Worm (Caenorhabditis elegans) whole organism, late embryonic: ENCODE data around the gene T25D1.2.

Experiments used
- ahr-1 ChIP-seq: sonication (generic microtip); optimal IDR thresholded peaks from 2 replicates; lab custom pipeline; 2016; ENCODE audit warnings: missing genetic modification characterization, missing compliant biosample characterization
- ama-1 ChIP-seq: fragments of 150-350 bp; optimal IDR thresholded peaks from 2 replicates; lab custom pipeline; 2014
- ceh-45 ChIP-seq: fragments of 200-800 bp; sonication (Bioruptor generic); IDR thresholded peaks from 2 replicates; pipeline ENCODE4 v1.3.6; 2022; ENCODE audit warnings: missing genetic modification reagents, missing genetic modification characterization, missing compliant biosample characterization
- ceh-48 ChIP-seq: sonication (generic microtip); optimal IDR thresholded peaks from 2 replicates; lab custom pipeline; 2016; ENCODE audit warnings: missing genetic modification characterization, inconsistent platforms, missing compliant biosample characterization
- che-1 ChIP-seq: sonication (generic microtip); optimal IDR thresholded peaks from 2 replicates; lab custom pipeline; 2016; ENCODE audit warnings: mild to moderate bottlenecking, missing genetic modification characterization, missing compliant biosample characterization
- elt-4 ChIP-seq: sonication (generic microtip); optimal IDR thresholded peaks from 2 replicates; lab custom pipeline; 2016; ENCODE audit warnings: missing genetic modification characterization, missing compliant biosample characterization
- fkh-10 ChIP-seq: fragments of 150-350 bp; optimal IDR thresholded peaks from 2 replicates; lab custom pipeline; 2014; ENCODE audit warnings: missing biosample characterization, missing genetic modification reagents, missing genetic modification characterization
- hlh-8 ChIP-seq: sonication (generic microtip); optimal IDR thresholded peaks from 2 replicates; lab custom pipeline; 2016; ENCODE audit warnings: missing genotype, missing genetic modification characterization, missing compliant biosample characterization
- lin-11 ChIP-seq: fragments of 200-800 bp; sonication (Bioruptor generic); optimal IDR thresholded peaks from 2 replicates; lab custom pipeline; 2018; ENCODE audit warnings: mild to moderate bottlenecking, missing genetic modification characterization, missing compliant biosample characterization
- pha-4 ChIP-seq: fragments of 150-350 bp; optimal IDR thresholded peaks from 2 replicates; lab custom pipeline; 2018; ENCODE audit warnings: missing biosample characterization, missing genetic modification reagents, missing genetic modification characterization

ce11 chrX:16525632-16526031, 10.3 kb downstream of the T25D1.2 start:
- TF ChIP-seq ceh-48 (tag; lab: Kevin White, UChicago) (no peak), ama-1 (lab: Kevin White, UChicago) (no peak), fkh-10 (GFP tag; lab: Kevin White, UChicago) (no peak), ahr-1 (tag; lab: Kevin White, UChicago) (no peak), che-1 (tag; lab: Kevin White, UChicago) (no peak), pha-4 (tag; lab: Kevin White, UChicago) (no peak), hlh-8 (tag; lab: Kevin White, UChicago) (no peak), lin-11 (tag; lab: Kevin White, UChicago) (no peak), elt-4 (tag; lab: Kevin White, UChicago) (no peak), ceh-45 (GFP tag; lab: Robert Waterston, UW) (no peak)
